Worm (Caenorhabditis elegans) whole organism, L1 larva: ENCODE measurements around the gene sdz-15.

Experiments used
- F16B12.6 ChIP-seq: fragments of 150-350 bp; optimal IDR thresholded peaks from 2 replicates; lab custom pipeline; 2014; ENCODE audit warnings: missing biosample characterization, missing genetic modification characterization
- alr-1 ChIP-seq: fragments of 200-800 bp; sonication (Bioruptor generic); optimal IDR thresholded peaks from 2 replicates; lab custom pipeline; 2018; ENCODE audit warnings: borderline replicate concordance, mild to moderate bottlenecking, missing genetic modification characterization, missing compliant biosample characterization
- ama-1 ChIP-seq: fragments of 150-350 bp; optimal IDR thresholded peaks from 2 replicates; lab custom pipeline; 2014
- ces-1 ChIP-seq: fragments of 150-350 bp; optimal IDR thresholded peaks from 2 replicates; lab custom pipeline; 2014; ENCODE audit warnings: missing biosample characterization, missing genetic modification reagents, missing genetic modification characterization
- dpl-1 ChIP-seq, 3 experiments: fragments of 150-350 bp in 2 of 3; sonication (generic microtip) in 1 of 3; optimal IDR thresholded peaks; 2 replicates each; lab custom pipeline; 2014 to 2017; ENCODE audit warnings: missing biosample characterization in 3 of 3, missing genetic modification characterization in 3 of 3, missing genetic modification reagents in 3 of 3
- jun-1 ChIP-seq: fragments of 150-350 bp; optimal IDR thresholded peaks from 2 replicates; lab custom pipeline; 2014; ENCODE audit warnings: missing biosample characterization, missing genetic modification reagents, missing genetic modification characterization
- lin-39 ChIP-seq: fragments of 150-350 bp; optimal IDR thresholded peaks from 2 replicates; lab custom pipeline; 2014; ENCODE audit warnings: missing biosample characterization, missing genetic modification reagents, missing genetic modification characterization
- lsy-2 ChIP-seq, 2 experiments: fragments of 150-350 bp; optimal IDR thresholded peaks; 2 replicates each; lab custom pipeline; 2014; ENCODE audit warnings: missing biosample characterization in 2 of 2, missing genetic modification characterization in 2 of 2
- nhr-237 ChIP-seq: fragments of 150-350 bp; optimal IDR thresholded peaks from 2 replicates; lab custom pipeline; 2014; ENCODE audit warnings: missing biosample characterization, missing genetic modification characterization
- snpc-4 ChIP-seq: fragments of 150-350 bp; optimal IDR thresholded peaks from 2 replicates; lab custom pipeline; 2014; ENCODE audit warnings: missing biosample characterization, missing genetic modification characterization
- sptf-1 ChIP-seq: fragments of 150-350 bp; optimal IDR thresholded peaks from 2 replicates; lab custom pipeline; 2014; ENCODE audit warnings: missing biosample characterization, missing genetic modification characterization
- unc-98 ChIP-seq: fragments of 200-800 bp; sonication (Bioruptor generic); IDR thresholded peaks from 2 replicates; pipeline ENCODE4 v1.3.6; 2022; ENCODE audit warnings: missing genetic modification characterization, missing compliant biosample characterization
- zag-1 ChIP-seq: fragments of 150-350 bp; optimal IDR thresholded peaks from 2 replicates; lab custom pipeline; 2014; ENCODE audit warnings: missing biosample characterization, missing genetic modification characterization
- ztf-11 ChIP-seq, 2 experiments: sonication (generic microtip); optimal IDR thresholded peaks; 2 replicates each; lab custom pipeline; 2016 to 2017; ENCODE audit warnings: missing genetic modification characterization in 2 of 2, missing biosample characterization in 1 of 2, missing compliant biosample characterization in 1 of 2

DNA sequence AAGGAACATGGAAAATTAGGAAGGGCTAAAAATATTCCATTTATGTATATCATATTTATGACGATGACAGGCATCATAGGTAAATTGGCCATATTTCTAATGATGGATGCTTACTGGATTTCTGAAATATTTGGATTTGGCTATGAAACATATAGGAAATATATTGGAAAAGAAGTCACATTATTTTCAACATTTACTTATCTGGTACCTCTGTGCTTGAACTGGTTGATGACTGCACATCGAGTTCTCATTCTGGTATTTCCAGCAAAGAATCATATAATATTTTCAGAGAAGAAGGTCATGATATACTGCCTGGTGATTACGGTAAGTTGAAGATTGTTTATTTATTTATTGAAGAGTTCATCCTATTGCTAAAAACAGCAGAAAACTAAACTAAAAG is 34.4 kb downstream of the sdz-15 start, which contains the start of gene srxa-5:
- TF ChIP-seq unc-98 (GFP tag; lab: Robert Waterston, UW) (no peak), dpl-1 (GFP tag; optimal IDR thresholded peaks at IDR 0.05; lab: Kevin White, UChicago) (no peak), ama-1 (lab: Kevin White, UChicago) (no peak), lsy-2 (tag; optimal IDR thresholded peaks at IDR 0.05; lab: Kevin White, UChicago) (no peak), lin-39 (tag; lab: Kevin White, UChicago) (no peak), F16B12.6 (tag; lab: Kevin White, UChicago) (no peak), sptf-1 (no peak), nhr-237 (tag; lab: Kevin White, UChicago) (no peak), zag-1 (tag; lab: Kevin White, UChicago) (no peak), ztf-11 (tag; optimal IDR thresholded peaks at IDR 0.05; lab: Kevin White, UChicago) (no peak), jun-1 (tag; lab: Kevin White, UChicago) (no peak), ces-1 (GFP tag; lab: Kevin White, UChicago) (no peak), alr-1 (no peak), snpc-4 (tag; lab: Kevin White, UChicago) (no peak)
